Worm (Caenorhabditis elegans) whole organism, midembryonic: ENCODE measurements around the gene F35E12.10.

Experiments
- T22C8.4 ChIP-seq: fragments of 200-800 bp; sonication (Bioruptor generic); IDR thresholded peaks from 2 replicates; pipeline ENCODE4 v1.3.6; 2022; ENCODE audit warnings: missing genetic modification characterization, missing compliant biosample characterization
- cog-1 ChIP-seq: sonication (generic microtip); optimal IDR thresholded peaks from 2 replicates; lab custom pipeline; 2016; ENCODE audit warnings: missing genetic modification characterization, missing compliant biosample characterization
- flt-1 ChIP-seq: fragments of 200-800 bp; sonication (Bioruptor generic); IDR thresholded peaks from 2 replicates; pipeline ENCODE4 v1.3.6; 2022; ENCODE audit warnings: missing genetic modification characterization, missing compliant biosample characterization
- klf-2 ChIP-seq: fragments of 200-800 bp; sonication (Bioruptor generic); conservative IDR thresholded peaks from 2 replicates; pipeline ENCODE4 v1.3.6; 2022; ENCODE audit warnings: missing genetic modification reagents, missing genetic modification characterization, missing compliant biosample characterization
- med-1 ChIP-seq: sonication (generic microtip); optimal IDR thresholded peaks from 2 replicates; lab custom pipeline; 2017; ENCODE audit warnings: missing genetic modification characterization, mild to moderate bottlenecking, missing compliant biosample characterization, antibody characterized with exemption, missing genetic modification reagents; ENCODE audit not compliant: insufficient read depth
- ref-1 ChIP-seq: fragments of 200-800 bp; sonication (Bioruptor generic); conservative IDR thresholded peaks from 2 replicates; pipeline ENCODE4 v1.3.6; 2022; ENCODE audit warnings: missing genetic modification reagents, missing genetic modification characterization, missing compliant biosample characterization
- tab-1 ChIP-seq: fragments of 200-800 bp; sonication (Bioruptor generic); IDR thresholded peaks from 2 replicates; pipeline ENCODE4 v1.3.6; 2022; ENCODE audit warnings: missing genetic modification characterization, missing compliant biosample characterization
- ztf-23 ChIP-seq: fragments of 200-800 bp; sonication (Bioruptor generic); IDR thresholded peaks from 2 replicates; pipeline ENCODE4 v1.3.6; 2022; ENCODE audit warnings: missing genetic modification reagents, missing genetic modification characterization, missing compliant biosample characterization
- ztf-29 ChIP-seq: fragments of 200-800 bp; sonication (Bioruptor generic); IDR thresholded peaks from 2 replicates; pipeline ENCODE4 v1.3.6; 2022; ENCODE audit warnings: missing genetic modification reagents, missing genetic modification characterization, missing compliant biosample characterization

The F35E12.10 gene

ce11 chrV:13782190-13782589 lies 33.6 kb upstream of the F35E12.10 start, which contains the start of gene decr-1.1:
Gene decr-1.1, plus strand, starts transcription at chrV:13782399.
- TF ChIP-seq flt-1 (GFP tag; lab: Robert Waterston, UW) (no peak), med-1 (GFP tag; lab: Kevin White, UChicago) (no peak), klf-2 (GFP tag; lab: Robert Waterston, UW) (no peak), tab-1 (GFP tag; lab: Robert Waterston, UW) (no peak), ref-1 (GFP tag; lab: Robert Waterston, UW) (no peak), T22C8.4 (GFP tag; lab: Robert Waterston, UW) (no peak), ztf-23 (GFP tag; lab: Robert Waterston, UW) (no peak), ztf-29 (GFP tag; lab: Robert Waterston, UW) (no peak), cog-1 (no peak)

ce11 chrV:13780902-13781301 lies 32.3 kb upstream of the F35E12.10 start:
- no peak for TF ChIP-seq ref-1 (GFP tag; lab: Robert Waterston, UW)
- TF ChIP-seq ztf-29 (GFP tag; lab: Robert Waterston, UW): no peak
- no peak for TF ChIP-seq tab-1 (GFP tag; lab: Robert Waterston, UW)
- no peak for TF ChIP-seq T22C8.4 (GFP tag; lab: Robert Waterston, UW)
- no peak for TF ChIP-seq ztf-23 (GFP tag; lab: Robert Waterston, UW)
- TF ChIP-seq cog-1: no peak

- no peak for TF ChIP-seq tab-1 (GFP tag; lab: Robert Waterston, UW)
- no peak for TF ChIP-seq flt-1 (GFP tag; lab: Robert Waterston, UW)
- TF ChIP-seq T22C8.4 (GFP tag; lab: Robert Waterston, UW): no peak
- TF ChIP-seq ztf-29 (GFP tag; lab: Robert Waterston, UW): no peak
- TF ChIP-seq med-1 (GFP tag; lab: Kevin White, UChicago): no peak
- TF ChIP-seq ref-1 (GFP tag; lab: Robert Waterston, UW): no peak
- TF ChIP-seq cog-1: no peak
- no peak for TF ChIP-seq klf-2 (GFP tag; lab: Robert Waterston, UW)
- no peak for TF ChIP-seq ztf-23 (GFP tag; lab: Robert Waterston, UW)
Measured at ce11 chrV:13777857-13778256, 29.3 kb upstream of the F35E12.10 start, which contains the start of gene F53C11.9. Gene F53C11.9, plus strand, starts transcription at chrV:13778015.

ce11 chrV:13775529-13775928 lies 27.0 kb upstream of the F35E12.10 start, which contains the start of gene F53C11.1:
Gene F53C11.1, plus strand, starts transcription at chrV:13775796.
- TF ChIP-seq ztf-29 (GFP tag; lab: Robert Waterston, UW) (no peak), med-1 (GFP tag; lab: Kevin White, UChicago) (no peak), ztf-23 (GFP tag; lab: Robert Waterston, UW) (no peak), ref-1 (GFP tag; lab: Robert Waterston, UW) (no peak)

- TF ChIP-seq T22C8.4 (GFP tag; lab: Robert Waterston, UW): no peak
- TF ChIP-seq tab-1 (GFP tag; lab: Robert Waterston, UW): no peak
- no peak for TF ChIP-seq cog-1
- no peak for TF ChIP-seq flt-1 (GFP tag; lab: Robert Waterston, UW)
- TF ChIP-seq klf-2 (GFP tag; lab: Robert Waterston, UW): no peak
- no peak for TF ChIP-seq ref-1 (GFP tag; lab: Robert Waterston, UW)
- no peak for TF ChIP-seq ztf-23 (GFP tag; lab: Robert Waterston, UW)
- TF ChIP-seq med-1 (GFP tag; lab: Kevin White, UChicago): no peak
- no peak for TF ChIP-seq ztf-29 (GFP tag; lab: Robert Waterston, UW)
Measured at ce11 chrV:13771209-13771608, 22.7 kb upstream of the F35E12.10 start, which contains the start of gene F20G2.5. Gene F20G2.5, plus strand, starts transcription at chrV:13771509.

- TF ChIP-seq ref-1 (GFP tag; lab: Robert Waterston, UW) (no peak), ztf-29 (GFP tag; lab: Robert Waterston, UW) (no peak), ztf-23 (GFP tag; lab: Robert Waterston, UW) (no peak), T22C8.4 (GFP tag; lab: Robert Waterston, UW) (no peak), klf-2 (GFP tag; lab: Robert Waterston, UW) (no peak), flt-1 (GFP tag; lab: Robert Waterston, UW) (no peak)
Measured at ce11 chrV:13768941-13769436, 20.4 kb upstream of the F35E12.10 start, which contains the start of gene nas-24. Gene nas-24, plus strand, starts transcription at chrV:13769386.

ce11 chrV:13768388-13768787 lies 19.8 kb upstream of the F35E12.10 start, which contains the start of gene F20G2.3:
Gene F20G2.3, minus strand, starts transcription at chrV:13768488.
- TF ChIP-seq ztf-29 (GFP tag; lab: Robert Waterston, UW): no peak
- TF ChIP-seq cog-1: no peak
- TF ChIP-seq flt-1 (GFP tag; lab: Robert Waterston, UW): no peak
- no peak for TF ChIP-seq tab-1 (GFP tag; lab: Robert Waterston, UW)
- no peak for TF ChIP-seq ztf-23 (GFP tag; lab: Robert Waterston, UW)
- TF ChIP-seq med-1 (GFP tag; lab: Kevin White, UChicago): no peak
- no peak for TF ChIP-seq T22C8.4 (GFP tag; lab: Robert Waterston, UW)

- TF ChIP-seq flt-1 (GFP tag; lab: Robert Waterston, UW): no peak
- no peak for TF ChIP-seq ztf-29 (GFP tag; lab: Robert Waterston, UW)
- TF ChIP-seq med-1 (GFP tag; lab: Kevin White, UChicago): no peak
- TF ChIP-seq tab-1 (GFP tag; lab: Robert Waterston, UW): no peak
- no peak for TF ChIP-seq T22C8.4 (GFP tag; lab: Robert Waterston, UW)
- no peak for TF ChIP-seq klf-2 (GFP tag; lab: Robert Waterston, UW)
- no peak for TF ChIP-seq ref-1 (GFP tag; lab: Robert Waterston, UW)
- no peak for TF ChIP-seq cog-1
- TF ChIP-seq ztf-23 (GFP tag; lab: Robert Waterston, UW): no peak
Measured at ce11 chrV:13763723-13764122, 15.2 kb upstream of the F35E12.10 start.

- no peak for TF ChIP-seq T22C8.4 (GFP tag; lab: Robert Waterston, UW)
- no peak for TF ChIP-seq cog-1
- TF ChIP-seq klf-2 (GFP tag; lab: Robert Waterston, UW): no peak
- TF ChIP-seq tab-1 (GFP tag; lab: Robert Waterston, UW): no peak
- no peak for TF ChIP-seq ztf-29 (GFP tag; lab: Robert Waterston, UW)
- TF ChIP-seq flt-1 (GFP tag; lab: Robert Waterston, UW): no peak
- no peak for TF ChIP-seq ztf-23 (GFP tag; lab: Robert Waterston, UW)
- no peak for TF ChIP-seq med-1 (GFP tag; lab: Kevin White, UChicago)
- no peak for TF ChIP-seq ref-1 (GFP tag; lab: Robert Waterston, UW)
Measured at ce11 chrV:13762426-13763127, 14.0 kb upstream of the F35E12.10 start, which contains the start of gene F20G2.6. Gene F20G2.6, plus strand, starts transcription at chrV:13763077.
